Worm (Caenorhabditis elegans) whole organism, mixed stage, embryonic: ENCODE data around the gene uggt-1.

Experiments
- M03D4.4 ChIP-seq: sonication (generic microtip); optimal IDR thresholded peaks from 2 replicates; lab custom pipeline; 2017; ENCODE audit warnings: mild to moderate bottlenecking, missing genetic modification characterization, missing compliant biosample characterization
- bed-3 ChIP-seq: fragments of 200-800 bp; sonication (Bioruptor generic); optimal IDR thresholded peaks from 3 replicates; lab custom pipeline; 2018; ENCODE audit warnings: mild to moderate bottlenecking, missing genetic modification characterization, moderate library complexity, missing compliant biosample characterization
- blmp-1 ChIP-seq: fragments of 150-350 bp; optimal IDR thresholded peaks from 2 replicates; lab custom pipeline; 2014; ENCODE audit warnings: missing biosample characterization, missing genetic modification characterization
- ceh-43 ChIP-seq: fragments of 200-800 bp; sonication (Bioruptor generic); optimal IDR thresholded peaks from 2 replicates; lab custom pipeline; 2018; ENCODE audit warnings: mild to moderate bottlenecking, missing genetic modification characterization, moderate library complexity, missing compliant biosample characterization
- ceh-83 ChIP-seq: fragments of 200-800 bp; sonication (Bioruptor generic); optimal IDR thresholded peaks from 2 replicates; lab custom pipeline; 2018; ENCODE audit warnings: mild to moderate bottlenecking, missing genetic modification characterization, missing compliant biosample characterization
- ces-1 ChIP-seq: fragments of 150-350 bp; optimal IDR thresholded peaks from 2 replicates; lab custom pipeline; 2014; ENCODE audit warnings: missing biosample characterization, missing genetic modification reagents, missing genetic modification characterization
- cnd-1 ChIP-seq: fragments of 200-800 bp; sonication (Bioruptor generic); optimal IDR thresholded peaks from 2 replicates; lab custom pipeline; 2018; ENCODE audit warnings: mild to moderate bottlenecking, missing genetic modification characterization, missing compliant biosample characterization
- drap-1 ChIP-seq: fragments of 200-800 bp; sonication (Bioruptor generic); optimal IDR thresholded peaks from 3 replicates; lab custom pipeline; 2018; ENCODE audit warnings: mild to moderate bottlenecking, missing genetic modification characterization, missing compliant biosample characterization
- elt-1 ChIP-seq: sonication (generic microtip); optimal IDR thresholded peaks from 2 replicates; lab custom pipeline; 2017; ENCODE audit warnings: missing genetic modification characterization, mild to moderate bottlenecking, missing compliant biosample characterization, antibody characterized with exemption, moderate library complexity, borderline replicate concordance; ENCODE audit not compliant: insufficient read depth
- elt-3 ChIP-seq: fragments of 150-350 bp; optimal IDR thresholded peaks from 2 replicates; lab custom pipeline; 2014; ENCODE audit warnings: missing biosample characterization, missing genetic modification characterization
- flh-1 ChIP-seq: fragments of 200-800 bp; sonication (Bioruptor generic); optimal IDR thresholded peaks from 2 replicates; lab custom pipeline; 2018; ENCODE audit warnings: mild to moderate bottlenecking, missing genetic modification characterization, moderate library complexity, missing compliant biosample characterization
- ham-2 ChIP-seq: fragments of 200-800 bp; sonication (Bioruptor generic); optimal IDR thresholded peaks from 2 replicates; lab custom pipeline; 2018; ENCODE audit warnings: mild to moderate bottlenecking, missing genetic modification characterization, missing compliant biosample characterization
- lsy-2 ChIP-seq: fragments of 150-350 bp; optimal IDR thresholded peaks from 2 replicates; lab custom pipeline; 2014; ENCODE audit warnings: missing biosample characterization, missing genetic modification characterization
- mab-5 ChIP-seq: fragments of 150-350 bp; optimal IDR thresholded peaks from 2 replicates; lab custom pipeline; 2014; ENCODE audit warnings: missing biosample characterization, missing genetic modification characterization
- mep-1 ChIP-seq: fragments of 150-350 bp; optimal IDR thresholded peaks from 2 replicates; lab custom pipeline; 2017; ENCODE audit warnings: missing biosample characterization, missing genetic modification reagents, missing genetic modification characterization, inconsistent platforms
- nhr-2 ChIP-seq: fragments of 150-350 bp; optimal IDR thresholded peaks from 2 replicates; lab custom pipeline; 2014; ENCODE audit warnings: missing biosample characterization, missing genetic modification characterization
- nhr-237 ChIP-seq: fragments of 150-350 bp; optimal IDR thresholded peaks from 2 replicates; lab custom pipeline; 2014; ENCODE audit warnings: missing biosample characterization, missing genetic modification characterization
- nhr-76 ChIP-seq: sonication (generic microtip); optimal IDR thresholded peaks from 2 replicates; lab custom pipeline; 2017; ENCODE audit warnings: missing biosample characterization, missing genetic modification characterization
- pha-4 ChIP-seq: fragments of 150-350 bp; optimal IDR thresholded peaks from 2 replicates; lab custom pipeline; 2018; ENCODE audit warnings: missing biosample characterization, missing genetic modification reagents, missing genetic modification characterization
- sem-2 ChIP-seq: fragments of 200-800 bp; sonication (Bioruptor generic); optimal IDR thresholded peaks from 2 replicates; lab custom pipeline; 2018; ENCODE audit warnings: mild to moderate bottlenecking, missing genetic modification characterization, missing compliant biosample characterization
- snpc-4 ChIP-seq: fragments of 150-350 bp; optimal IDR thresholded peaks from 2 replicates; lab custom pipeline; 2014; ENCODE audit warnings: missing biosample characterization, missing genetic modification characterization
- sptf-1 ChIP-seq: sonication (generic microtip); optimal IDR thresholded peaks from 2 replicates; lab custom pipeline; 2017; ENCODE audit warnings: mild to moderate bottlenecking, missing genetic modification characterization, moderate library complexity, missing compliant biosample characterization
- tbx-8 ChIP-seq: fragments of 200-800 bp; sonication (Bioruptor generic); optimal IDR thresholded peaks from 2 replicates; lab custom pipeline; 2018; ENCODE audit warnings: mild to moderate bottlenecking, missing genetic modification characterization, moderate library complexity, missing compliant biosample characterization
- unc-120 ChIP-seq: sonication (generic microtip); optimal IDR thresholded peaks from 2 replicates; lab custom pipeline; 2017; ENCODE audit warnings: missing genetic modification characterization, missing compliant biosample characterization; ENCODE audit not compliant: poor library complexity, severe bottlenecking
- unc-39 ChIP-seq: fragments of 150-350 bp; optimal IDR thresholded peaks from 2 replicates; lab custom pipeline; 2014; ENCODE audit warnings: missing biosample characterization, missing genetic modification characterization
- unc-62 ChIP-seq: fragments of 150-350 bp; optimal IDR thresholded peaks from 2 replicates; lab custom pipeline; 2014; ENCODE audit warnings: missing biosample characterization, missing genetic modification reagents, missing genetic modification characterization
- zip-8 ChIP-seq: fragments of 150-350 bp; optimal IDR thresholded peaks from 2 replicates; lab custom pipeline; 2014; ENCODE audit warnings: missing biosample characterization, missing genetic modification characterization

The uggt-1 gene

ce11 chrX:7464389-7464788 lies 36.4 kb downstream of the uggt-1 start:
- TF ChIP-seq mab-5 (tag; lab: Kevin White, UChicago) = no peak
- peak; percentile 14 for TF ChIP-seq cnd-1 (tag; lab: Kevin White, UChicago)

ce11 chrX:7463637-7464036 lies 37.1 kb downstream of the uggt-1 start, which contains the start of gene sox-2:
sox-2 (minus strand) TSS chrX:7463736.
- no peak for TF ChIP-seq bed-3 (GFP tag; lab: Kevin White, UChicago)
- TF ChIP-seq M03D4.4 = no peak
- no peak for TF ChIP-seq cnd-1 (tag; lab: Kevin White, UChicago)

ce11 chrX:7460516-7460915 lies 40.3 kb downstream of the uggt-1 start:
- TF ChIP-seq drap-1 = peak; percentile 24
- TF ChIP-seq lsy-2 (tag; lab: Kevin White, UChicago) = peak; percentile 61
- TF ChIP-seq mab-5 (tag; lab: Kevin White, UChicago) = no peak
- TF ChIP-seq mep-1 (tag; lab: Kevin White, UChicago) = no peak

ce11 chrX:7457154-7457674 lies 43.6 kb downstream of the uggt-1 start:
- TF ChIP-seq elt-3 (tag; lab: Kevin White, UChicago) (no peak), sem-2 (no peak), tbx-8 (GFP tag; lab: Kevin White, UChicago) (no peak), lsy-2 (tag; lab: Kevin White, UChicago) (peak; percentile 64), cnd-1 (tag; lab: Kevin White, UChicago) (peak; percentile 35), ces-1 (peak; percentile 29)

ce11 chrX:7455960-7456359 lies 44.8 kb downstream of the uggt-1 start:
- TF ChIP-seq blmp-1 (tag; lab: Kevin White, UChicago) = no peak
- peak; percentile 53 for TF ChIP-seq unc-39
- TF ChIP-seq ceh-43 = peak; percentile 24
- TF ChIP-seq sptf-1 = no peak
- TF ChIP-seq pha-4 (tag; lab: Kevin White, UChicago) = no peak
- TF ChIP-seq nhr-2 (tag; lab: Kevin White, UChicago) = peak; percentile 30

- TF ChIP-seq ham-2 (GFP tag; lab: Kevin White, UChicago) (no peak), nhr-2 (tag; lab: Kevin White, UChicago) (peak; percentile 79), ces-1 (no peak), cnd-1 (tag; lab: Kevin White, UChicago) (peak; percentile 5), zip-8 (tag; lab: Kevin White, UChicago) (peak; percentile 66)
Observed at ce11 chrX:7452606-7453005, 48.2 kb downstream of the uggt-1 start.

ce11 chrX:7447340-7447739 lies 53.4 kb downstream of the uggt-1 start:
- TF ChIP-seq nhr-237 (tag; lab: Kevin White, UChicago) (no peak), ham-2 (GFP tag; lab: Kevin White, UChicago) (no peak), tbx-8 (GFP tag; lab: Kevin White, UChicago) (no peak), pha-4 (tag; lab: Kevin White, UChicago) (no peak), ceh-83 (GFP tag; lab: Kevin White, UChicago) (no peak), unc-120 (tag; lab: Kevin White, UChicago) (no peak), elt-1 (no peak), unc-62 (GFP tag; lab: Kevin White, UChicago) (no peak), flh-1 (no peak), nhr-2 (tag; lab: Kevin White, UChicago) (no peak), nhr-76 (no peak), snpc-4 (tag; lab: Kevin White, UChicago) (no peak), unc-39 (no peak), lsy-2 (tag; lab: Kevin White, UChicago) (no peak), sem-2 (no peak), ceh-43 (no peak), M03D4.4 (no peak), bed-3 (GFP tag; lab: Kevin White, UChicago) (no peak)
